Fruit fly (Drosophila melanogaster) whole organism, embryonic: Measurements from ENCODE around the gene Kua.

ENCODE experiments used
- Atf6 ChIP-seq: fragments of 200-800 bp; sonication (Bioruptor generic); IDR thresholded peaks from 2 replicates; pipeline ENCODE4 v1.3.6; 2022; ENCODE audit warnings: missing biosample characterization, missing genetic modification characterization
- B-H1 ChIP-seq: fragments of 200-800 bp; sonication (Bioruptor generic); IDR thresholded peaks from 3 replicates; pipeline ENCODE4 v1.3.6; 2022; ENCODE audit warnings: missing biosample characterization, missing genetic modification characterization
- B-H2 ChIP-seq: fragments of 200-800 bp; sonication (Bioruptor generic); optimal IDR thresholded peaks from 2 replicates; lab custom pipeline; 2018; ENCODE audit warnings: missing biosample characterization, mild to moderate bottlenecking, missing genetic modification characterization
- BEAF-32 ChIP-seq: fragments of 200-800 bp; sonication (Bioruptor generic); optimal IDR thresholded peaks from 3 replicates; lab custom pipeline; 2017; ENCODE audit warnings: missing biosample characterization, missing genetic modification characterization, mild to moderate bottlenecking, moderate library complexity, missing genetic modification reagents
- CG10565 ChIP-seq: fragments of 200-800 bp; sonication (Bioruptor generic); optimal IDR thresholded peaks from 3 replicates; lab custom pipeline; 2016; ENCODE audit warnings: missing biosample characterization, mild to moderate bottlenecking, missing genetic modification characterization
- CG12071 ChIP-seq: fragments of 200-800 bp; sonication (Bioruptor generic); optimal IDR thresholded peaks from 3 replicates; lab custom pipeline; 2018; ENCODE audit warnings: missing biosample characterization, mild to moderate bottlenecking, missing genetic modification characterization
- CG14441 ChIP-seq: fragments of 200-800 bp; sonication (Bioruptor generic); IDR thresholded peaks from 2 replicates; pipeline ENCODE4 v1.3.6; 2022; ENCODE audit warnings: missing biosample characterization, missing genetic modification characterization
- CG15514 ChIP-seq: fragments of 200-800 bp; sonication (Bioruptor generic); optimal IDR thresholded peaks from 3 replicates; lab custom pipeline; 2017; ENCODE audit warnings: missing biosample characterization, missing genetic modification characterization, mild to moderate bottlenecking, moderate library complexity, missing genetic modification reagents
- CG1647 ChIP-seq: fragments of 200-800 bp; sonication (Bioruptor generic); optimal IDR thresholded peaks from 3 replicates; lab custom pipeline; 2016; ENCODE audit warnings: missing biosample characterization, missing genetic modification characterization
- CG17359 ChIP-seq: fragments of 200-800 bp; sonication (Bioruptor generic); optimal IDR thresholded peaks from 3 replicates; lab custom pipeline; 2018; ENCODE audit warnings: missing biosample characterization, mild to moderate bottlenecking, missing genetic modification characterization, moderate library complexity
- CG17385 ChIP-seq: fragments of 200-800 bp; sonication (Bioruptor generic); optimal IDR thresholded peaks from 3 replicates; lab custom pipeline; 2018; ENCODE audit warnings: missing biosample characterization, mild to moderate bottlenecking, missing genetic modification characterization
- CG2129 ChIP-seq: fragments of 200-800 bp; sonication (Bioruptor generic); IDR thresholded peaks from 2 replicates; pipeline ENCODE4 v1.3.6; 2022; ENCODE audit warnings: missing biosample characterization, missing genetic modification characterization; ENCODE audit not compliant: partially characterized antibody
- CG31224 ChIP-seq: fragments of 200-800 bp; sonication (Bioruptor generic); IDR thresholded peaks from 2 replicates; pipeline ENCODE4 v1.3.6; 2022; ENCODE audit warnings: missing biosample characterization, missing genetic modification characterization
- CG31441 ChIP-seq: fragments of 200-800 bp; sonication (Bioruptor generic); IDR thresholded peaks from 2 replicates; pipeline ENCODE4 v1.3.6; 2022; ENCODE audit warnings: missing biosample characterization, missing genetic modification characterization
- CG4424 ChIP-seq: fragments of 200-800 bp; sonication (Bioruptor generic); optimal IDR thresholded peaks from 3 replicates; lab custom pipeline; 2016; ENCODE audit warnings: missing biosample characterization, missing genetic modification characterization
- CG4707 ChIP-seq: fragments of 200-800 bp; sonication (Bioruptor generic); optimal IDR thresholded peaks from 2 replicates; lab custom pipeline; 2018; ENCODE audit warnings: missing biosample characterization, mild to moderate bottlenecking, missing genetic modification characterization, moderate library complexity
- CG5953 ChIP-seq: fragments of 200-800 bp; sonication (Bioruptor generic); IDR thresholded peaks from 2 replicates; pipeline ENCODE4 v1.3.6; 2022; ENCODE audit warnings: missing biosample characterization, missing genetic modification characterization
- CG7839 ChIP-seq: fragments of 200-800 bp; sonication (Bioruptor generic); optimal IDR thresholded peaks from 3 replicates; lab custom pipeline; 2018; ENCODE audit warnings: missing biosample characterization, mild to moderate bottlenecking, missing genetic modification characterization, moderate library complexity
- CG9932 ChIP-seq: fragments of 200-800 bp; sonication (Bioruptor generic); IDR thresholded peaks from 2 replicates; pipeline ENCODE4 v1.3.6; 2022; ENCODE audit warnings: missing biosample characterization, missing genetic modification characterization
- D19A ChIP-seq: fragments of 200-800 bp; optimal IDR thresholded peaks from 3 replicates; lab custom pipeline; 2019; ENCODE audit warnings: missing biosample characterization, mild to moderate bottlenecking, missing genetic modification characterization, moderate library complexity
- Dref ChIP-seq: fragments of 200-800 bp; sonication (Bioruptor generic); IDR thresholded peaks from 2 replicates; pipeline ENCODE4 v1.3.6; 2022; ENCODE audit warnings: missing biosample characterization, missing genetic modification characterization
- H2.0 ChIP-seq: fragments of 200-800 bp; sonication (Bioruptor generic); IDR thresholded peaks from 2 replicates; pipeline ENCODE4 v1.3.6; 2022; ENCODE audit warnings: missing biosample characterization, missing genetic modification characterization
- HLHmδ ChIP-seq: fragments of 200-800 bp; sonication (Bioruptor generic); optimal IDR thresholded peaks from 2 replicates; lab custom pipeline; 2018; ENCODE audit warnings: missing biosample characterization, mild to moderate bottlenecking, missing genetic modification characterization, moderate library complexity
- HmgD ChIP-seq: fragments of 200-800 bp; sonication (Bioruptor generic); optimal IDR thresholded peaks from 3 replicates; lab custom pipeline; 2016; ENCODE audit warnings: missing biosample characterization, missing genetic modification characterization
- Hr3 ChIP-seq: fragments of 200-800 bp; sonication (Bioruptor generic); optimal IDR thresholded peaks from 3 replicates; lab custom pipeline; 2016; ENCODE audit warnings: missing biosample characterization, missing genetic modification characterization
- Hr78 ChIP-seq, 2 experiments: fragments of 200-800 bp in 1 of 2; fragments of >200 bp in 1 of 2; sonication (Bioruptor generic) in 1 of 2; optimal IDR thresholded peaks; 2 replicates each; lab custom pipeline; 2017 to 2019; ENCODE audit warnings: missing biosample characterization in 2 of 2, missing genetic modification characterization in 2 of 2, mild to moderate bottlenecking in 1 of 2, moderate library complexity in 1 of 2
- Hsf ChIP-seq: fragments of 200-800 bp; sonication (Bioruptor generic); optimal IDR thresholded peaks from 3 replicates; lab custom pipeline; 2016; ENCODE audit warnings: missing biosample characterization, missing genetic modification characterization
- Mad ChIP-seq: fragments of 200-800 bp; sonication (Bioruptor generic); optimal IDR thresholded peaks from 2 replicates; lab custom pipeline; 2016; ENCODE audit warnings: missing biosample characterization, missing genetic modification characterization
- Mes4 ChIP-seq: fragments of 200-800 bp; sonication (Bioruptor generic); optimal IDR thresholded peaks from 2 replicates; lab custom pipeline; 2016; ENCODE audit warnings: missing biosample characterization, missing genetic modification characterization
- NFAT ChIP-seq: fragments of 200-800 bp; sonication (Bioruptor generic); IDR thresholded peaks from 2 replicates; pipeline ENCODE4 v1.3.6; 2022; ENCODE audit warnings: missing biosample characterization, missing genetic modification characterization
- Rfx ChIP-seq: fragments of 200-800 bp; sonication (Bioruptor generic); IDR thresholded peaks from 2 replicates; pipeline ENCODE4 v1.3.6; 2022; ENCODE audit warnings: missing biosample characterization, missing genetic modification characterization
- bowl ChIP-seq: fragments of 200-800 bp; sonication (Bioruptor generic); IDR thresholded peaks from 2 replicates; pipeline ENCODE4 v1.3.6; 2022; ENCODE audit warnings: missing biosample characterization, missing genetic modification characterization
- danr ChIP-seq: fragments of 200-800 bp; sonication (Bioruptor generic); IDR thresholded peaks from 2 replicates; pipeline ENCODE4 v1.3.6; 2022; ENCODE audit warnings: missing biosample characterization, missing genetic modification characterization
- ems ChIP-seq: fragments of 200-800 bp; sonication (Bioruptor generic); optimal IDR thresholded peaks from 3 replicates; lab custom pipeline; 2016; ENCODE audit warnings: missing biosample characterization, missing genetic modification characterization
- en ChIP-seq: fragments of 200-800 bp; sonication (Bioruptor generic); optimal IDR thresholded peaks from 2 replicates; lab custom pipeline; 2016; ENCODE audit warnings: missing biosample characterization, missing genetic modification characterization
- gt ChIP-seq: fragments of 200-800 bp; sonication (Bioruptor generic); IDR thresholded peaks from 2 replicates; pipeline ENCODE4 v1.3.6; 2022; ENCODE audit warnings: missing biosample characterization, missing genetic modification characterization
- h ChIP-seq: fragments of >200 bp; optimal IDR thresholded peaks from 2 replicates; lab custom pipeline; 2017
- her ChIP-seq: fragments of 200-800 bp; sonication (Bioruptor generic); optimal IDR thresholded peaks from 2 replicates; lab custom pipeline; 2016; ENCODE audit warnings: missing biosample characterization, missing genetic modification characterization
- lola ChIP-seq, 3 experiments: fragments of >200 bp in 2 of 3; fragments of 200-800 bp in 1 of 3; sonication (Bioruptor generic) in 1 of 3; optimal IDR thresholded peaks; 2 replicates each; lab custom pipeline; 2017 to 2019; ENCODE audit warnings: missing biosample characterization in 3 of 3, missing genetic modification characterization in 3 of 3, mild to moderate bottlenecking in 1 of 3, moderate library complexity in 1 of 3
- mam ChIP-seq: fragments of 200-800 bp; sonication (Bioruptor generic); optimal IDR thresholded peaks from 3 replicates; lab custom pipeline; 2016; ENCODE audit warnings: missing biosample characterization, missing genetic modification characterization
- nom ChIP-seq: fragments of 200-800 bp; sonication (Bioruptor generic); optimal IDR thresholded peaks from 2 replicates; lab custom pipeline; 2017; ENCODE audit warnings: missing biosample characterization, missing genetic modification characterization, mild to moderate bottlenecking, moderate library complexity, missing genetic modification reagents
- onecut ChIP-seq: fragments of 200-800 bp; sonication (Bioruptor generic); IDR thresholded peaks from 2 replicates; pipeline ENCODE4 v1.3.6; 2022; ENCODE audit warnings: missing biosample characterization, missing genetic modification characterization
- ro ChIP-seq: fragments of 200-800 bp; sonication (Bioruptor generic); IDR thresholded peaks from 2 replicates; pipeline ENCODE4 v1.3.6; 2022; ENCODE audit warnings: missing biosample characterization, missing genetic modification characterization
- slbo ChIP-seq: fragments of 200-800 bp; sonication (Bioruptor generic); IDR thresholded peaks from 2 replicates; pipeline ENCODE4 v1.3.6; 2022; ENCODE audit warnings: missing biosample characterization, missing genetic modification characterization
- tin ChIP-seq: fragments of 200-800 bp; sonication (Bioruptor generic); optimal IDR thresholded peaks from 3 replicates; lab custom pipeline; 2016; ENCODE audit warnings: missing biosample characterization, missing genetic modification characterization
- toy ChIP-seq: fragments of 200-800 bp; sonication (Bioruptor generic); IDR thresholded peaks from 2 replicates; pipeline ENCODE4 v1.3.6; 2022; ENCODE audit warnings: missing biosample characterization, missing genetic modification characterization
- z ChIP-seq: fragments of 200-800 bp; sonication (Bioruptor generic); IDR thresholded peaks from 3 replicates; pipeline ENCODE4 v1.3.6; 2022; ENCODE audit warnings: missing biosample characterization, missing genetic modification characterization
- zen ChIP-seq: fragments of 200-800 bp; sonication (Bioruptor generic); optimal IDR thresholded peaks from 3 replicates; lab custom pipeline; 2018; ENCODE audit warnings: missing biosample characterization, mild to moderate bottlenecking, missing genetic modification characterization, moderate library complexity

Gene Kua

DNA sequence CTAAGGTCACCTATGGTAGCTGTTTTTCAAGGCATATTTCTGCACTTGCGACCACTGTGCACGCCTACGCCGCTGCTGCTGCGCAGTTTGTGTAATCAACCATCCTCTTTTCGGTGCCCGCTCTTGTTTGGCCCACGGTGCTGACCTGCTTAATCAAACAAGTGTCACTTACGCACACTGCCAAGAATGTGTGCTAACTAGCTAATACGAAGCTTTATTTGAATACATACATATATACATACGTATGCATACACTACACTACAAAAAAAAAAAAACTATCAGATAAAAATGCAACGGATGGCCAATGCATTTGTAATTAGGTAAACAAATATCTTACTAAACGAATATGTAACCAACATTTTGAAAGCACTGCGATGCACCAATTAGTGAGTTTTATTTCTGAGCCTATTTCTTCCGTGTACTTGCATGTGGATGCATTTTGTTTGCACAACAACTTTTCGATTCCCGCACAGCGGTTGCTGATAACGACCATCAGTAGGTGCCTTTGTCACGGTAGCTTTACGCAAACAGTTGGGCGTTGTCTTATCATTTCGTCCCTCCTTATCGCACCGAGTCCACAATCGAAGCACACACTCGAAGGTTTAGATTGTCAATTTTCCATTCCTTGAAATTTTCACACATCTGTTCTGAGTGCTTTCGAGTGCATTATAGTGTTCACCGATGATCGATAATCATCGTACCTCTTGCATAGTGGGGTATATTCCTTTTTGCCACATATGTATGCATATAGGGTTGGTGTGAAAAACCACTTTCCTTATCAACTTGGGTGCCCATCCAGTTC is 10.9 kb upstream of the Kua start (continued):
- TF ChIP-seq H2.0 (GFP tag; lab: Robert Waterston, UW), result peak; percentile 77
- peak; percentile 18 for TF ChIP-seq CG31224 (GFP tag; lab: Robert Waterston, UW)
- peak; percentile 83 for TF ChIP-seq CG12071 (GFP tag; lab: Kevin White, UChicago)
- TF ChIP-seq toy, result peak; percentile 61
- peak; percentile 8 for TF ChIP-seq HmgD (GFP tag; lab: Kevin White, UChicago)
- peak; percentile 83 for TF ChIP-seq B-H1 (GFP tag; lab: Robert Waterston, UW)
- no peak for TF ChIP-seq CG2129 (GFP tag; lab: Robert Waterston, UW)
- TF ChIP-seq CG15514 (GFP tag; lab: Kevin White, UChicago), result peak; percentile 71
- TF ChIP-seq lola (GFP tag; optimal IDR thresholded peaks at IDR 0.05; lab: Kevin White, UChicago), result peak in 1 of 3 experiments; percentile 73
- TF ChIP-seq Atf6 (GFP tag; lab: Robert Waterston, UW), result peak; percentile 85
- peak; percentile 91 for TF ChIP-seq CG14441 (GFP tag; lab: Robert Waterston, UW)
- no peak for TF ChIP-seq Dref (GFP tag; lab: Robert Waterston, UW)
- peak; percentile 62 for TF ChIP-seq bowl
- peak; percentile 56 for TF ChIP-seq CG10565 (GFP tag; lab: Kevin White, UChicago)
- TF ChIP-seq CG7839, result peak; percentile 83
- peak; percentile 63 for TF ChIP-seq danr (GFP tag; lab: Robert Waterston, UW)
- peak; percentile 86 for TF ChIP-seq CG31441 (GFP tag; lab: Robert Waterston, UW)
- peak; percentile 50 for TF ChIP-seq CG9932 (GFP tag; lab: Robert Waterston, UW)
- peak; percentile 78 for TF ChIP-seq Mes4 (GFP tag; lab: Kevin White, UChicago)
- TF ChIP-seq onecut (GFP tag; lab: Robert Waterston, UW), result peak; percentile 76
- peak; percentile 15; the same call in 1 of the 2 replicates for TF ChIP-seq NFAT (GFP tag; lab: Robert Waterston, UW)
- peak; percentile 47 for TF ChIP-seq nom (GFP tag; lab: Kevin White, UChicago)
- TF ChIP-seq Rfx, result peak; percentile 73
- no peak for TF ChIP-seq h
- TF ChIP-seq Hsf (GFP tag; lab: Kevin White, UChicago), result peak; percentile 83
- peak; percentile 74 for TF ChIP-seq Mad
- TF ChIP-seq CG4424 (GFP tag; lab: Kevin White, UChicago), result peak; percentile 77
- peak; percentile 73 for TF ChIP-seq slbo (GFP tag; lab: Robert Waterston, UW)
- TF ChIP-seq HLHmδ (GFP tag; lab: Kevin White, UChicago), result peak; percentile 79
- TF ChIP-seq B-H2 (GFP tag; lab: Kevin White, UChicago), result peak; percentile 37
- peak; percentile 63 for TF ChIP-seq mam (GFP tag; lab: Kevin White, UChicago)
- TF ChIP-seq z (GFP tag; lab: Robert Waterston, UW), result peak; percentile 64; the same call in 1 of the 3 replicates
- peak; percentile 83 for TF ChIP-seq CG5953 (GFP tag; lab: Robert Waterston, UW)
- TF ChIP-seq BEAF-32 (GFP tag; lab: Kevin White, UChicago), result no peak
- peak; percentile 91 for TF ChIP-seq gt
- TF ChIP-seq CG17385 (GFP tag; lab: Kevin White, UChicago), result peak; percentile 81
- TF ChIP-seq CG4707 (GFP tag; lab: Kevin White, UChicago), result peak; percentile 88
- peak; percentile 75 for TF ChIP-seq ems (GFP tag; lab: Kevin White, UChicago)
- TF ChIP-seq zen (tag; lab: Kevin White, UChicago), result peak; percentile 71
- TF ChIP-seq en (GFP tag; lab: Kevin White, UChicago), result peak; percentile 85
- peak; percentile 51 for TF ChIP-seq CG1647 (GFP tag; lab: Kevin White, UChicago)
- peak; percentile 78 for TF ChIP-seq tin (GFP tag; lab: Kevin White, UChicago)
- peak; percentile 60 for TF ChIP-seq D19A (tag; lab: Kevin White, UChicago)
- peak; percentile 78 for TF ChIP-seq Hr3 (GFP tag; lab: Kevin White, UChicago)
- TF ChIP-seq ro, result no peak; the same call in 1 of the 2 replicates
- TF ChIP-seq Hr78 (GFP tag; optimal IDR thresholded peaks at IDR 0.05; lab: Kevin White, UChicago), result peak in 1 of 2 experiments; percentile 97
- peak; percentile 93 for TF ChIP-seq CG17359 (tag; lab: Kevin White, UChicago)
- TF ChIP-seq her, result peak; percentile 77
